Worm (Caenorhabditis elegans): ENCODE data around the gene F26F4.2.

DNA sequence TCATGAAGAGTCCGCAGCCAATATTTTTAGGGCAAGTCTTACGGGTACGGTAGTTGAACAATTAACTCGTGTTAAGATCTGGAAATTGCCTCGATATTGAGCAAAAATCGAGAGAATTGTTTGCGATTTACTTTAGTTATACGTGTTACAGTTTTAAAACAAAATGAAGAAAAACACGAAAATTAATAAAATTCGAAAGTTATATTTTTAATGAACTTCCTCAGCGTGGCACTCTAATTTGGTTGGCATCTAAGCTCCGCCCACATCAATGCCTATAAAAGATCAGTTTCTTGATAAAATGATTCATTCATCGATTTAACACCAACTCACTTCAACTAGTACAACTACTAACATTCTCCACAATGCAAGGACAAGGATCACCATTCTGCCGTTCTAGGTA lies 40.6 kb upstream of the F26F4.2 start, which contains the start of gene gipc-1:
- TF ChIP-seq sox-4 (tag; optimal IDR thresholded peaks at IDR 0.05), result no peak
- no peak for TF ChIP-seq pqm-1 (tag; optimal IDR thresholded peaks at IDR 0.05)
- no peak for TF ChIP-seq npax-4 (tag; optimal IDR thresholded peaks at IDR 0.05)
- no peak for TF ChIP-seq hlh-30 (tag; optimal IDR thresholded peaks at IDR 0.05; ENCODE audit: insufficient read depth)
- no peak for TF ChIP-seq pat-9 (tag; optimal IDR thresholded peaks at IDR 0.05)
- TF ChIP-seq Y22D7AL.16 (tag; optimal IDR thresholded peaks at IDR 0.05), result no peak
- no peak for TF ChIP-seq unc-42 (tag; optimal IDR thresholded peaks at IDR 0.05)
- no peak for TF ChIP-seq ceh-24 (tag; optimal IDR thresholded peaks at IDR 0.05)
- no peak for TF ChIP-seq pax-1 (tag; optimal IDR thresholded peaks at IDR 0.05)
- no peak for TF ChIP-seq tbx-7 (tag; optimal IDR thresholded peaks at IDR 0.05)
- TF ChIP-seq nhr-11 (tag; optimal IDR thresholded peaks at IDR 0.05), result no peak
- TF ChIP-seq ceh-45 (GFP tag; IDR thresholded peaks at IDR 0.05), result no peak
